Fruit fly (Drosophila melanogaster): ENCODE data around the gene Ocho.

DNA sequence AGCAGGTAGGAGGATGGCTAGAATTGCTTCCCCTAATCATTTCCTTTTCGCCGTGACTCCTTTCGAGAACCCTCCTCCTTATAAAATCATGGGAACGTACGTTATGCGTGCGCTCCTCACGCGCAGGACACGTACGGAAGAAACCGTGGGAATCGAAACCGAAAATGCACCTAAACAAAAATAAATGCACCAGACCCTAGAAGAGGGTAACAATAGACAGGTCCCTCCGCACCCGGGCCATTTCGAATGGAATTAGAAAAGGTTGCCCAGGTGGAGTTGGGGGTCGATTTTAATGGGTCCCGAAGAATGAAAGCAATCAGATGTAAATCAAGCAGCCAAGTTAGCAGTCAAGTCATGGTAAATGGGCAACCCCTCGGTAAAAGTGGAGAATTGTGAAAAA lies 4.7 kb downstream of the Ocho start, which contains the start of gene CG3349:
- TF ChIP-seq crp (GFP tag; optimal IDR thresholded peaks at IDR 0.05) = no peak
- no peak for TF ChIP-seq repo (GFP tag; optimal IDR thresholded peaks at IDR 0.05)
- no peak for TF ChIP-seq jigr1 (GFP tag; IDR thresholded peaks at IDR 0.05)
- no peak for TF ChIP-seq CkIIα-i1 (GFP tag; IDR thresholded peaks at IDR 0.05)
- no peak for TF ChIP-seq az2 (GFP tag; optimal IDR thresholded peaks at IDR 0.05)
- TF ChIP-seq CG9215 (GFP tag; IDR thresholded peaks at IDR 0.05) = no peak
- TF ChIP-seq CG12219 (GFP tag; optimal IDR thresholded peaks at IDR 0.05) = no peak
- no peak for TF ChIP-seq mirr (GFP tag; optimal IDR thresholded peaks at IDR 0.05)
- TF ChIP-seq ftz-f1 (GFP tag; optimal IDR thresholded peaks at IDR 0.05) = no peak
- no peak for TF ChIP-seq CG9727 (GFP tag; optimal IDR thresholded peaks at IDR 0.05)
